Worm (Caenorhabditis elegans) whole organism, L3 larva: ENCODE data around the gene gei-14.
A peak's percentile ranks its signal among the peaks of the same experiment; 100 is the strongest.

ENCODE experiments used
- R02D3.7 ChIP-seq: fragments of 150-350 bp; optimal IDR thresholded peaks from 2 replicates; lab custom pipeline; 2014; ENCODE audit warnings: missing biosample characterization, missing genetic modification characterization
- ZK546.5 ChIP-seq: sonication (generic microtip); optimal IDR thresholded peaks from 2 replicates; lab custom pipeline; 2017; ENCODE audit warnings: missing biosample characterization, missing genetic modification characterization
- ama-1 ChIP-seq: fragments of 150-350 bp; optimal IDR thresholded peaks from 2 replicates; lab custom pipeline; 2018
- ceh-82 ChIP-seq: fragments of 150-350 bp; optimal IDR thresholded peaks from 2 replicates; lab custom pipeline; 2014; ENCODE audit warnings: missing biosample characterization, missing genetic modification characterization
- ceh-9 ChIP-seq: sonication (generic microtip); optimal IDR thresholded peaks from 2 replicates; lab custom pipeline; 2018; ENCODE audit warnings: missing biosample characterization, missing genetic modification characterization
- egl-27 ChIP-seq: sonication (generic microtip); optimal IDR thresholded peaks from 4 replicates; lab custom pipeline; 2017; ENCODE audit warnings: missing biosample characterization, missing genetic modification reagents, missing genetic modification characterization
- egl-5 ChIP-seq: fragments of 150-350 bp; optimal IDR thresholded peaks from 2 replicates; lab custom pipeline; 2017; ENCODE audit warnings: missing biosample characterization, missing genetic modification reagents, missing genetic modification characterization, inconsistent platforms
- elt-1 ChIP-seq: fragments of 150-350 bp; optimal IDR thresholded peaks from 2 replicates; lab custom pipeline; 2014; ENCODE audit warnings: missing biosample characterization, missing genetic modification characterization
- elt-2 ChIP-seq: sonication (generic microtip); optimal IDR thresholded peaks from 2 replicates; lab custom pipeline; 2016; ENCODE audit warnings: missing genetic modification reagents, mild to moderate bottlenecking, missing genetic modification characterization, missing compliant biosample characterization
- fkh-2 ChIP-seq: fragments of 150-350 bp; optimal IDR thresholded peaks from 2 replicates; lab custom pipeline; 2014; ENCODE audit warnings: missing biosample characterization, missing genetic modification reagents, missing genetic modification characterization
- fos-1 ChIP-seq: fragments of 150-350 bp; optimal IDR thresholded peaks from 2 replicates; lab custom pipeline; 2014; ENCODE audit warnings: missing biosample characterization, missing genetic modification characterization
- hmg-11 ChIP-seq: sonication (generic microtip); optimal IDR thresholded peaks from 2 replicates; lab custom pipeline; 2016; ENCODE audit warnings: missing genetic modification characterization, missing compliant biosample characterization
- jun-1 ChIP-seq: fragments of 150-350 bp; optimal IDR thresholded peaks from 2 replicates; lab custom pipeline; 2014; ENCODE audit warnings: missing biosample characterization, missing genetic modification reagents, missing genetic modification characterization
- lin-15B ChIP-seq: fragments of 150-350 bp; optimal IDR thresholded peaks from 2 replicates; lab custom pipeline; 2014; ENCODE audit warnings: missing biosample characterization, missing genetic modification characterization
- lin-39 ChIP-seq: fragments of 150-350 bp; optimal IDR thresholded peaks from 2 replicates; lab custom pipeline; 2018; ENCODE audit warnings: missing biosample characterization, missing genetic modification reagents, missing genetic modification characterization
- mml-1 ChIP-seq: fragments of 150-350 bp; sonication (generic microtip); optimal IDR thresholded peaks from 3 replicates; lab custom pipeline; 2014; ENCODE audit warnings: missing biosample characterization, missing genetic modification characterization
- nfya-1 ChIP-seq: sonication (generic microtip); optimal IDR thresholded peaks from 2 replicates; lab custom pipeline; 2017; ENCODE audit warnings: missing genetic modification characterization, mild to moderate bottlenecking, missing compliant biosample characterization, antibody characterized with exemption, moderate library complexity; ENCODE audit not compliant: insufficient read depth
- nhr-12 ChIP-seq: fragments of 150-350 bp; optimal IDR thresholded peaks from 2 replicates; lab custom pipeline; 2014; ENCODE audit warnings: missing biosample characterization, missing genetic modification characterization
- nhr-23 ChIP-seq: fragments of 150-350 bp; optimal IDR thresholded peaks from 2 replicates; lab custom pipeline; 2014; ENCODE audit warnings: missing biosample characterization, missing genetic modification reagents, missing genetic modification characterization
- nhr-237 ChIP-seq: fragments of 150-350 bp; optimal IDR thresholded peaks from 2 replicates; lab custom pipeline; 2014; ENCODE audit warnings: missing biosample characterization, missing genetic modification characterization
- nhr-25 ChIP-seq: sonication (generic microtip); optimal IDR thresholded peaks from 2 replicates; lab custom pipeline; 2017; ENCODE audit warnings: missing biosample characterization, missing genetic modification characterization
- nhr-28 ChIP-seq: fragments of 150-350 bp; optimal IDR thresholded peaks from 2 replicates; lab custom pipeline; 2014; ENCODE audit warnings: missing biosample characterization, missing genetic modification characterization
- nhr-76 ChIP-seq: fragments of 150-350 bp; sonication (generic microtip); optimal IDR thresholded peaks from 5 replicates; lab custom pipeline; 2014; ENCODE audit warnings: missing biosample characterization, missing genetic modification characterization
- pha-4 ChIP-seq: fragments of 150-350 bp; optimal IDR thresholded peaks from 2 replicates; lab custom pipeline; 2014; ENCODE audit warnings: missing biosample characterization, missing genetic modification reagents, missing genetic modification characterization
- pqm-1 ChIP-seq: fragments of 150-350 bp; optimal IDR thresholded peaks from 2 replicates; lab custom pipeline; 2017; ENCODE audit warnings: missing biosample characterization, missing genetic modification characterization, inconsistent platforms
- sea-2 ChIP-seq: fragments of 150-350 bp; sonication (generic microtip); optimal IDR thresholded peaks from 4 replicates; lab custom pipeline; 2014; ENCODE audit warnings: missing biosample characterization, missing genetic modification reagents, missing genetic modification characterization
- skn-1 ChIP-seq: fragments of 150-350 bp; optimal IDR thresholded peaks from 2 replicates; lab custom pipeline; 2014; ENCODE audit warnings: missing biosample characterization, missing genetic modification characterization
- snpc-4 ChIP-seq: fragments of 150-350 bp; optimal IDR thresholded peaks from 2 replicates; lab custom pipeline; 2014; ENCODE audit warnings: missing biosample characterization, missing genetic modification characterization
- unc-62 ChIP-seq: fragments of 150-350 bp; sonication (generic microtip); optimal IDR thresholded peaks from 4 replicates; lab custom pipeline; 2014; ENCODE audit warnings: missing biosample characterization, missing genetic modification reagents, missing genetic modification characterization
- zag-1 ChIP-seq: fragments of 150-350 bp; optimal IDR thresholded peaks from 2 replicates; lab custom pipeline; 2014; ENCODE audit warnings: missing biosample characterization, missing genetic modification characterization
- ztf-4 ChIP-seq: fragments of 150-350 bp; optimal IDR thresholded peaks from 2 replicates; lab custom pipeline; 2014; ENCODE audit warnings: missing biosample characterization, missing genetic modification characterization

Gene gei-14

ce11 chrII:8248745-8249144 is 27.3 kb downstream of the gei-14 start, which contains the start of the genes F35C11.2 and F35C11.4:
Gene F35C11.2 (minus strand): TSS chrII:8248834.
Gene F35C11.4 (plus strand): TSS chrII:8249004.
- TF ChIP-seq nhr-28 (tag; lab: Kevin White, UChicago) (no peak), pqm-1 (peak; percentile 86), unc-62 (GFP tag; lab: Kevin White, UChicago) (no peak), R02D3.7 (tag; lab: Kevin White, UChicago) (no peak), snpc-4 (no peak), sea-2 (GFP tag; lab: Kevin White, UChicago) (no peak), skn-1 (tag; lab: Kevin White, UChicago) (no peak), fos-1 (no peak), nhr-237 (tag; lab: Kevin White, UChicago) (no peak), nfya-1 (tag; lab: Kevin White, UChicago) (no peak), ztf-4 (tag; lab: Kevin White, UChicago) (no peak), ceh-82 (tag; lab: Kevin White, UChicago) (no peak), nhr-25 (no peak), hmg-11 (tag; lab: Kevin White, UChicago) (no peak), nhr-76 (tag; lab: Kevin White, UChicago) (no peak), lin-15B (tag; lab: Kevin White, UChicago) (no peak), elt-2 (tag; lab: Kevin White, UChicago) (peak; percentile 75), elt-1 (tag; lab: Kevin White, UChicago) (no peak), jun-1 (tag; lab: Kevin White, UChicago) (peak; percentile 5), pha-4 (tag; lab: Kevin White, UChicago) (peak; percentile 85), zag-1 (tag; lab: Kevin White, UChicago) (no peak), ama-1 (lab: Kevin White, UChicago) (no peak), egl-5 (tag; lab: Kevin White, UChicago) (no peak)

ce11 chrII:8246476-8246875 is 29.6 kb downstream of the gei-14 start, which contains the start of gene F35C11.3:
Gene F35C11.3 (plus strand): TSS chrII:8246776.
- TF ChIP-seq mml-1 (tag; lab: Kevin White, UChicago), result no peak
- TF ChIP-seq sea-2 (GFP tag; lab: Kevin White, UChicago), result no peak

DNA sequence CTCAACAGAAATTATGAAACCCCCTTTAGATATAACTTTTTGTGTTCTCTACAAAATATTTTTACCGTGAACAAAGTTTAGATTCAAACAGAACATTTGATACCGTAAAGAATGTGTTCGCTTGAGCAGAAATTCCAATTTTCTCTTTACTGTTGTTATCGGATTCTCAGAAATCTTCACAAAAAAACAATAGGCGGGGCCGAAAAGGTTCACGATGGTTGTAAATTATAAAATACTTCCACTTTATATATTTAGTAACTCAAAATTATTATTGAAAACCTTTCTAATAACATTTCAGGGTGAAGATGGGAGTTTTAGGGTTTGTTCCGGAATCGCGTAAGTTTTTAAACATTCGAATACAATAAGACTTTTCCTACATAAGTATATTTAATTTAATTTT is 37.9 kb downstream of the gei-14 start, which contains the start of gene nlp-5:
Gene nlp-5, plus strand, starts transcription at position 301 of the 400 bp plus-strand sequence.
- TF ChIP-seq jun-1 (tag; lab: Kevin White, UChicago), result no peak
- TF ChIP-seq fkh-2, result no peak

ce11 chrII:8232489-8232888 is 43.5 kb downstream of the gei-14 start, which contains the start of gene M110.7:
Gene M110.7 (plus strand): TSS chrII:8232789.
- no peak for TF ChIP-seq ceh-9
- TF ChIP-seq pqm-1, result no peak
- TF ChIP-seq nhr-237 (tag; lab: Kevin White, UChicago), result no peak
- TF ChIP-seq lin-39, result no peak
- TF ChIP-seq nhr-28 (tag; lab: Kevin White, UChicago), result no peak
- TF ChIP-seq R02D3.7 (tag; lab: Kevin White, UChicago), result no peak
- TF ChIP-seq nhr-76 (tag; lab: Kevin White, UChicago), result no peak
- TF ChIP-seq lin-15B (tag; lab: Kevin White, UChicago), result no peak
- TF ChIP-seq egl-27 (tag; lab: Kevin White, UChicago), result no peak
- no peak for TF ChIP-seq skn-1 (tag; lab: Kevin White, UChicago)
- TF ChIP-seq ZK546.5 (tag; lab: Kevin White, UChicago), result no peak
- no peak for TF ChIP-seq egl-5 (tag; lab: Kevin White, UChicago)

DNA sequence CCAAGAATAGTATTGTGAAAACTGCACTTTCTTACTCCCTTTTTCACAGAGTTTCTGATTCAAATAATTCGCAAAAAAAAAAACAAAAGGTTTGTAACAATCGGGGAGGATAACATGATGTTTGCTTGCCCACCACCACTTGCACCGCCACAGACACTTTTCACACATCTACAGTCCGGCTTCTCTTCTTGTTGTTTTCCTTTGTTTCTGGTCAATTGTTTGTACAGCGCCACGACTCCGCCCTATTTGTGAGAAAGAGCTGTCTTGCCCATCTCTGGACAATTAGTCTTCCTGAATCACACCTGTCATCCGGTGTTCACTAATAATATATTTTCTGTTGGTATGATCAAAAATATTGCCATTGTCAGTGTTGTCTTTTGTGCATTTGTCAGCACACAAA is 45.1 kb downstream of the gei-14 start, which contains the start of gene M110.9:
Gene M110.9, plus strand, starts transcription at position 301 of the 400 bp plus-strand sequence.
- TF ChIP-seq nhr-12 (tag; lab: Kevin White, UChicago) (no peak), fkh-2 (no peak), mml-1 (tag; lab: Kevin White, UChicago) (no peak), ZK546.5 (tag; lab: Kevin White, UChicago) (no peak), elt-2 (tag; lab: Kevin White, UChicago) (no peak), unc-62 (GFP tag; lab: Kevin White, UChicago) (no peak), sea-2 (GFP tag; lab: Kevin White, UChicago) (no peak), ama-1 (lab: Kevin White, UChicago) (no peak), nhr-23 (tag; lab: Kevin White, UChicago) (no peak), lin-39 (no peak), nhr-76 (tag; lab: Kevin White, UChicago) (no peak), fos-1 (no peak)
